Fruit fly (Drosophila melanogaster) whole organism, prepupa: Measurements from ENCODE around the gene CG13005.

ENCODE experiments used
- Blimp-1 ChIP-seq: fragments of 200-800 bp; sonication (Bioruptor generic); optimal IDR thresholded peaks from 3 replicates; lab custom pipeline; 2017; ENCODE audit warnings: missing biosample characterization, missing genetic modification characterization, mild to moderate bottlenecking, moderate library complexity, missing genetic modification reagents
- CG10631 ChIP-seq: fragments of 200-800 bp; sonication (Bioruptor generic); optimal IDR thresholded peaks from 2 replicates; lab custom pipeline; 2016; ENCODE audit warnings: missing biosample characterization, missing genetic modification characterization
- CG10669 ChIP-seq: fragments of 200-800 bp; sonication (Bioruptor generic); optimal IDR thresholded peaks from 3 replicates; lab custom pipeline; 2018; ENCODE audit warnings: missing biosample characterization, mild to moderate bottlenecking, missing genetic modification characterization, moderate library complexity
- CG11294 ChIP-seq: fragments of 200-800 bp; sonication (Bioruptor generic); IDR thresholded peaks from 2 replicates; pipeline ENCODE4 v1.3.6; 2022; ENCODE audit warnings: missing biosample characterization, missing genetic modification characterization
- CG11762 ChIP-seq: fragments of 200-800 bp; sonication (Bioruptor generic); optimal IDR thresholded peaks from 3 replicates; lab custom pipeline; 2016; ENCODE audit warnings: missing biosample characterization, missing genetic modification characterization; ENCODE audit not compliant: insufficient read depth
- CG11902 ChIP-seq: fragments of 200-800 bp; sonication (Bioruptor generic); optimal IDR thresholded peaks from 3 replicates; lab custom pipeline; 2016; ENCODE audit warnings: missing biosample characterization, missing genetic modification characterization
- CG16779 ChIP-seq: fragments of 200-800 bp; sonication (Bioruptor generic); optimal IDR thresholded peaks from 3 replicates; lab custom pipeline; 2017; ENCODE audit warnings: missing biosample characterization, mild to moderate bottlenecking, missing genetic modification characterization
- CG3032 ChIP-seq: fragments of 200-800 bp; optimal IDR thresholded peaks from 2 replicates; lab custom pipeline; 2019; ENCODE audit warnings: missing biosample characterization, mild to moderate bottlenecking, missing genetic modification characterization, moderate library complexity
- CG31627 ChIP-seq: fragments of 200-800 bp; sonication (Bioruptor generic); optimal IDR thresholded peaks from 3 replicates; lab custom pipeline; 2016; ENCODE audit warnings: missing biosample characterization, missing genetic modification characterization
- CG32006 ChIP-seq: fragments of 200-800 bp; sonication (Bioruptor generic); optimal IDR thresholded peaks from 3 replicates; lab custom pipeline; 2017; ENCODE audit warnings: missing biosample characterization, mild to moderate bottlenecking, missing genetic modification characterization
- CG34406 ChIP-seq: fragments of 200-800 bp; sonication (Bioruptor generic); optimal IDR thresholded peaks from 3 replicates; lab custom pipeline; 2016; ENCODE audit warnings: missing biosample characterization, missing genetic modification characterization
- CG3919 ChIP-seq: fragments of 200-800 bp; sonication (Bioruptor generic); optimal IDR thresholded peaks from 3 replicates; lab custom pipeline; 2016; ENCODE audit warnings: missing biosample characterization, missing genetic modification characterization
- CG6163 ChIP-seq: fragments of 200-800 bp; sonication (Bioruptor generic); IDR thresholded peaks from 3 replicates; pipeline ENCODE4 v1.3.6; 2022; ENCODE audit warnings: missing biosample characterization, missing genetic modification characterization
- CG6276 ChIP-seq: fragments of 200-800 bp; sonication (Bioruptor generic); optimal IDR thresholded peaks from 2 replicates; lab custom pipeline; 2017; ENCODE audit warnings: missing biosample characterization, mild to moderate bottlenecking, missing genetic modification characterization
- CG6808 ChIP-seq: fragments of 200-800 bp; sonication (Bioruptor generic); optimal IDR thresholded peaks from 3 replicates; lab custom pipeline; 2017; ENCODE audit warnings: missing biosample characterization, missing genetic modification characterization, mild to moderate bottlenecking, moderate library complexity, missing genetic modification reagents
- CG6854 ChIP-seq: fragments of 200-800 bp; sonication (Bioruptor generic); optimal IDR thresholded peaks from 2 replicates; lab custom pipeline; 2017; ENCODE audit warnings: missing biosample characterization, mild to moderate bottlenecking, missing genetic modification characterization
- CG8119 ChIP-seq: fragments of 200-800 bp; sonication (Bioruptor generic); IDR thresholded peaks from 3 replicates; pipeline ENCODE4 v1.3.6; 2022; ENCODE audit warnings: missing biosample characterization, missing genetic modification characterization
- Eip75B ChIP-seq: fragments of 200-800 bp; sonication (Bioruptor generic); optimal IDR thresholded peaks from 3 replicates; lab custom pipeline; 2016; ENCODE audit warnings: missing biosample characterization, missing genetic modification characterization
- Eip78C ChIP-seq: fragments of 200-800 bp; sonication (Bioruptor generic); peaks from one replicate; lab custom pipeline; 2016; ENCODE audit warnings: missing biosample characterization, missing genetic modification characterization
- Eip93F ChIP-seq: fragments of 200-800 bp; sonication (Bioruptor generic); optimal IDR thresholded peaks from 2 replicates; lab custom pipeline; 2016; ENCODE audit warnings: missing biosample characterization, mild to moderate bottlenecking, missing genetic modification characterization
- Ets21C ChIP-seq: fragments of 200-800 bp; sonication (Bioruptor generic); optimal IDR thresholded peaks from 3 replicates; lab custom pipeline; 2016; ENCODE audit warnings: missing biosample characterization, missing genetic modification characterization
- Gug ChIP-seq: fragments of 200-800 bp; sonication (Bioruptor generic); IDR thresholded peaks from 2 replicates; pipeline ENCODE4 v1.3.6; 2022; ENCODE audit warnings: missing biosample characterization, missing genetic modification characterization
- Lpt ChIP-seq: fragments of 200-800 bp; sonication (Bioruptor generic); optimal IDR thresholded peaks from 3 replicates; lab custom pipeline; 2016; ENCODE audit warnings: missing biosample characterization, missing genetic modification characterization
- Met ChIP-seq: fragments of 200-800 bp; sonication (Bioruptor generic); optimal IDR thresholded peaks from 3 replicates; lab custom pipeline; 2016; ENCODE audit warnings: missing biosample characterization, missing genetic modification characterization
- Sox102F ChIP-seq: fragments of 200-800 bp; sonication (Bioruptor generic); optimal IDR thresholded peaks from 2 replicates; lab custom pipeline; 2016; ENCODE audit warnings: missing biosample characterization, mild to moderate bottlenecking, missing genetic modification characterization
- Sox14 ChIP-seq: fragments of 200-800 bp; sonication (Bioruptor generic); optimal IDR thresholded peaks from 3 replicates; lab custom pipeline; 2016; ENCODE audit warnings: missing biosample characterization, missing genetic modification characterization
- acj6 ChIP-seq: fragments of 200-800 bp; sonication (Bioruptor generic); optimal IDR thresholded peaks from 3 replicates; lab custom pipeline; 2016; ENCODE audit warnings: missing biosample characterization, missing genetic modification characterization
- eg ChIP-seq: fragments of 200-800 bp; sonication (Bioruptor generic); IDR thresholded peaks from 3 replicates; pipeline ENCODE4 v1.3.6; 2022; ENCODE audit warnings: missing biosample characterization, missing genetic modification characterization
- fd59A ChIP-seq: fragments of 200-800 bp; sonication (Bioruptor generic); optimal IDR thresholded peaks from 2 replicates; lab custom pipeline; 2017; ENCODE audit warnings: missing biosample characterization, mild to moderate bottlenecking, missing genetic modification characterization, missing genetic modification reagents
- fd85E ChIP-seq: fragments of 200-800 bp; sonication (Bioruptor generic); optimal IDR thresholded peaks from 3 replicates; lab custom pipeline; 2016; ENCODE audit warnings: missing biosample characterization, missing genetic modification characterization
- fkh ChIP-seq: fragments of 200-800 bp; sonication (Bioruptor generic); optimal IDR thresholded peaks from 3 replicates; lab custom pipeline; 2017; ENCODE audit warnings: missing biosample characterization, mild to moderate bottlenecking, missing genetic modification characterization, moderate library complexity
- lz ChIP-seq: fragments of 200-800 bp; sonication (Bioruptor generic); optimal IDR thresholded peaks from 3 replicates; lab custom pipeline; 2016; ENCODE audit warnings: missing biosample characterization, missing genetic modification characterization
- net ChIP-seq: fragments of 200-800 bp; sonication (Bioruptor generic); optimal IDR thresholded peaks from 3 replicates; lab custom pipeline; 2016; ENCODE audit warnings: missing biosample characterization, missing genetic modification characterization
- spab ChIP-seq: fragments of 200-800 bp; sonication (Bioruptor generic); optimal IDR thresholded peaks from 2 replicates; lab custom pipeline; 2017; ENCODE audit warnings: missing biosample characterization, mild to moderate bottlenecking, missing genetic modification characterization, missing genetic modification reagents
- ss ChIP-seq, 2 experiments: fragments of 200-800 bp; sonication (Bioruptor generic); optimal IDR thresholded peaks; 2 replicates in 1 of 2; 3 replicates in 1 of 2; lab custom pipeline; 2017 to 2018; ENCODE audit warnings: mild to moderate bottlenecking in 2 of 2, missing biosample characterization in 2 of 2, missing genetic modification characterization in 2 of 2, moderate library complexity in 1 of 2
- topi ChIP-seq: fragments of 200-800 bp; sonication (Bioruptor generic); optimal IDR thresholded peaks from 3 replicates; lab custom pipeline; 2016; ENCODE audit warnings: missing biosample characterization, missing genetic modification characterization

The CG13005 gene

dm6 chrX:16799914-16800313 is 3.5 kb upstream of the CG13005 start (continued):
- TF ChIP-seq CG11902 (GFP tag; lab: Kevin White, UChicago) = no peak
- TF ChIP-seq CG8119 (GFP tag; lab: Robert Waterston, UW) = no peak
- no peak for TF ChIP-seq CG11762
- TF ChIP-seq Eip93F (GFP tag; lab: Kevin White, UChicago) = no peak
- peak; percentile 10; the same call in 1 of the 2 replicates for TF ChIP-seq Gug
- peak; percentile 67 for TF ChIP-seq Eip78C (GFP tag; lab: Kevin White, UChicago)
- no peak for TF ChIP-seq CG3919 (GFP tag; lab: Kevin White, UChicago)
- TF ChIP-seq CG6163 = no peak
- no peak for TF ChIP-seq fd85E (GFP tag; lab: Kevin White, UChicago)

DNA sequence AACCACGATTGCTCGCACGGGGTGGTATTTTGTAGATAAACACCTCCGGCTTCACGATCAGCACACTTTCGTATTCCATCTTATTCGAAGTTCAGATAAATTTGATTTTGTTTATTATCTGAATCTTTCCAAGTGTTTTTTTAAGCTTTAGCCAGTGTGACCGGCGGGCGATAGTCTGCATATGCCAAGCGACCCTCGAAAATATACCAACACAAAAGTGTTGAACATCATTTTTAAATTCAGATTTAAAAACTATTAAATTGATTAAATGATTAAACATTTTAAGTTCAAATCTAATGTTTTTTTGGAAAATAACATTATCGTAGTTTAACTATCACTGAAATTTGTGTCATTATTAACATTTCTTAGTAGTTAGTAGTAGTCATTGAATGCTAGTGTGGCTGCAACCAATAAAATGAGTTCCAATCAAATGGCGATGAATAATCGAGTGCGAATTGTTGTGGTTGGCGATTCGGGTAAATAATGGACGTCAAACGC is 2.9 kb upstream of the CG13005 start, which contains the start of the genes CG9132 and CG4789:
Gene CG9132 (minus strand): TSS at position 181 of the 498 bp plus-strand sequence.
Gene CG4789 (plus strand): TSS at position 401 of the 498 bp plus-strand sequence.
- TF ChIP-seq CG6276 (GFP tag; lab: Kevin White, UChicago) = no peak
- TF ChIP-seq Gug = 0 out of 2 replicates have a peak, but pooled peaks have one; percentile 0

DNA sequence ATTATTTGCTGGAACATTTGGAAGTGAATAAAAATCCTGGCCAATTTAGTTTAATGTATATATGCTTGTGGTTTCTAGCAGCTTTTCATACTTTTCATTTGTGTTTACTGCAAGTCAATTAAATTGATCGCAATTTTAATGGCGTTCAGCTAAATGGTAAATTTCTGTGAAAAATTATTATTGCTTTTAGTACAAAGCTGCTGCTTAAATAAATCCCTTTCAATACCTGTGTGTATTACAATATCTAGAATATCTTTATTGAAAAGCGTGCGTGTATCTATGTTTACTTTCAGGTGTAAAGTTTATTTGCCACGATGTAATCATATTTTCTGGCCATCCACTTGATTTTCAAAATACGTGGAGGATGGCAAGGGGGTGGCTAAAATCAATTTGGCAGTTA is 2.3 kb downstream of the CG13005 start, which contains the start of gene ppk28:
Gene ppk28 (plus strand): TSS at position 301 of the 400 bp plus-strand sequence.
- no peak for TF ChIP-seq CG6854 (GFP tag; lab: Kevin White, UChicago)
- TF ChIP-seq CG11902 (GFP tag; lab: Kevin White, UChicago) = no peak
- TF ChIP-seq Ets21C = no peak
- TF ChIP-seq CG3919 (GFP tag; lab: Kevin White, UChicago) = no peak
- TF ChIP-seq acj6 = no peak
- TF ChIP-seq CG34406 (GFP tag; lab: Kevin White, UChicago) = no peak
- no peak for TF ChIP-seq fd59A (GFP tag; lab: Kevin White, UChicago)
- TF ChIP-seq CG16779 (tag; lab: Kevin White, UChicago) = no peak
- no peak for TF ChIP-seq Sox102F (GFP tag; lab: Kevin White, UChicago)
- TF ChIP-seq CG11294 (GFP tag; lab: Robert Waterston, UW) = no peak
- TF ChIP-seq Sox14 (GFP tag; lab: Kevin White, UChicago) = no peak
- TF ChIP-seq, all 60 proteins: peak for 0

- TF ChIP-seq Eip78C (GFP tag; lab: Kevin White, UChicago) (peak; percentile 29), lz (GFP tag; lab: Kevin White, UChicago) (no peak)
- TF ChIP-seq, all 60 proteins: peak for 1
Observed at dm6 chrX:16808654-16809053, 5.2 kb downstream of the CG13005 start.

DNA sequence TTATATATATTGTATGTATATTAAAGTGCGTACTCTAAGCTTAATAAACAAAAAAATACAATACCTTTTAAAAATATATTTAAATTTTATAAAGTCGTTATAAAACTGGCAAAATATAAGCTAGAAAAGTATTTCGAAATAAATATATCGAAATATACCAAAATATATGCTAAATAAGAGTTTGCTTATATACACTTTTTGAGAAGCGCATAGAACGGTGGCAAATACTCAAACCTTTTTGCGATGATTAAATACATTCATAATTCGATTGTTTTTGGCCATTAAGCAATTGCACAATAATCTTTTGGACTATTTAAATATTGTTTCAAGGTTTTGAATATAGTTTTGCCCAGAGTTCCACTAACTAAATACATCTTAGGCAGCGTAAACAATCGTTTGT is 5.6 kb downstream of the CG13005 start:
- TF ChIP-seq CG11902 (GFP tag; lab: Kevin White, UChicago) (no peak), ss (GFP tag; optimal IDR thresholded peaks at IDR 0.05; lab: Kevin White, UChicago) (no peak), Met (GFP tag; lab: Kevin White, UChicago) (no peak), net (GFP tag; lab: Kevin White, UChicago) (no peak), Ets21C (no peak), topi (GFP tag; lab: Kevin White, UChicago) (no peak), Blimp-1 (GFP tag; lab: Kevin White, UChicago) (no peak), lz (GFP tag; lab: Kevin White, UChicago) (no peak), CG10631 (GFP tag; lab: Kevin White, UChicago) (no peak), fd85E (GFP tag; lab: Kevin White, UChicago) (no peak), CG3919 (GFP tag; lab: Kevin White, UChicago) (no peak), acj6 (no peak)

DNA sequence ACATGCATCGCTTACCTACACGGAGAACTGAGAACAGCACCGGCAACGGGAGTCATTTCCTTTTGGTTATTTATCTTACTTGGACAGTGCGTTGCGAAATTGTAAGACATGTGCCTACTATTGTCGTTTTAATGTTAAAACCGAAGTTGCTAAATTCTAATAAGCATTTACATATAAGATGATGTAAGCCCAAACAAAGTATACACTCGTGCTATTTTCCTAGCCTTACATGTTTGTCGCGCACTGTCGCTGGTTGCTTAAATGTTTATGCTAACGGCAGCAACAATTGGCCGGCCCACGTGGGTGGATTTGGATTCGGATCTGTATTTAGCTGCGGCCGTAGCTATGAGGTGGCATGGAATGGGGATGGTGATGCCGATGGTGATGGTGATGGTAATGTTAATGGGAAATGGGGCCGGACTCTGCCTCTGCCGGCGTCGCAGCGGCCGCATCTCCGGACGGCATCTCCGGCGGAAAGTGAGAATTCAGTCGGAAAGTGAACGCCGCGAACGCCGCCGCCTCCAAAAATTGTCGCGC is 7.8 kb downstream of the CG13005 start, which contains the start of gene CG4829:
Gene CG4829 (plus strand): TSS at position 487 of the 537 bp plus-strand sequence.
- no peak for TF ChIP-seq Eip75B
- TF ChIP-seq Eip93F (GFP tag; lab: Kevin White, UChicago) = no peak
- TF ChIP-seq Blimp-1 (GFP tag; lab: Kevin White, UChicago) = no peak
- TF ChIP-seq CG31627 (GFP tag; lab: Kevin White, UChicago) = peak; percentile 58
- no peak for TF ChIP-seq spab (GFP tag; lab: Kevin White, UChicago)
- peak; percentile 26 for TF ChIP-seq Sox102F (GFP tag; lab: Kevin White, UChicago)
- TF ChIP-seq net (GFP tag; lab: Kevin White, UChicago) = peak; percentile 18
- peak; percentile 55 for TF ChIP-seq CG10669 (GFP tag; lab: Kevin White, UChicago)
- TF ChIP-seq Met (GFP tag; lab: Kevin White, UChicago) = peak; percentile 23
- no peak for TF ChIP-seq CG6276 (GFP tag; lab: Kevin White, UChicago)
- TF ChIP-seq CG10631 (GFP tag; lab: Kevin White, UChicago) = peak; percentile 38
- no peak for TF ChIP-seq fd85E (GFP tag; lab: Kevin White, UChicago)
- TF ChIP-seq CG8119 (GFP tag; lab: Robert Waterston, UW) = no peak
- TF ChIP-seq fkh (GFP tag; lab: Kevin White, UChicago) = peak; percentile 39
- TF ChIP-seq CG34406 (GFP tag; lab: Kevin White, UChicago) = peak; percentile 29
- TF ChIP-seq Lpt (GFP tag; lab: Kevin White, UChicago) = no peak
- no peak for TF ChIP-seq CG16779 (tag; lab: Kevin White, UChicago)
- no peak for TF ChIP-seq CG6808 (GFP tag; lab: Kevin White, UChicago)
- TF ChIP-seq Sox14 (GFP tag; lab: Kevin White, UChicago) = peak; percentile 23
- peak; percentile 65 for TF ChIP-seq CG3919 (GFP tag; lab: Kevin White, UChicago)
- TF ChIP-seq CG3032 (tag; lab: Kevin White, UChicago) = peak; percentile 21
- TF ChIP-seq eg (GFP tag; lab: Robert Waterston, UW) = peak; percentile 79
- TF ChIP-seq acj6 = peak; percentile 36
- TF ChIP-seq CG32006 (GFP tag; lab: Kevin White, UChicago) = peak; percentile 58
- no peak for TF ChIP-seq fd59A (GFP tag; lab: Kevin White, UChicago)
